Fruit fly (Drosophila melanogaster): ENCODE data around the gene CG31668.

The CG31668 gene

DNA sequence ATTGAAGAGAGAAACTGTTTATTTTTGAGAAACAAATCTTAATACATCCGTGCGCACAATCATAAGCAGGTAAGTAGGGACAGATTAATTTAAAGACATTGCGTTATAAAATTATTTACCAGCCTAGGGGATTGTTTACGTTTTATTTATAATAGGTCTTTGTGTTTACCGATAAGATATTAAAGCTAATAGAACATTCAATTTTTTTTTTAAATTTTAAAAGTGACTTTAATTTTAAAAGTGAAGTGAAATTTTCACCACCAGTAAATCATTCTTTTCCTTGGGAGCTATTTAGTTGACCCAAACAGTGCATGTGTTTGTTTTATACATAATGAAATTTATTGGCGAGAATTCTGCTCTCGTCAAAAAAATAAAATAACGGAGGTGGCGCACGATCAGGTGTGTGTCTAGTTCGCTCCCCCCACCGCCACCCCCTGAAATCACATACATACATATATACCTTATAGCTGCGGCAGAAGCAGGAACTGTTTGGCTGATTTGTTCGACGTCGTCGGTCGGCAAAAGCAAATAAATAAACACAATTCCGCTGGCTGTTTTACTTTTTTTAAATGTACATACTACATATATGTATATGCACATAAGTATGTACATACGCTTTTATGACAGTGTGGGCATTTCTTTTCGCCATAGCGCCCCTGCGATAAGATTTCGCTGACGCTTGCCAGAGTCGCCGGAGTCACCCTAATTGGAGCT is 29.9 kb downstream of the CG31668 start:
- peak; percentile 74 for TF ChIP-seq Hr96 (GFP tag; optimal IDR thresholded peaks at IDR 0.05)
- no peak for TF ChIP-seq Crg-1 (GFP tag; optimal IDR thresholded peaks at IDR 0.05)
- peak; percentile 42 for TF ChIP-seq toe (GFP tag; optimal IDR thresholded peaks at IDR 0.05)
- peak; percentile 83 for TF ChIP-seq CG7101 (tag; optimal IDR thresholded peaks at IDR 0.05)
- TF ChIP-seq CG14711 (tag; optimal IDR thresholded peaks at IDR 0.05) = peak; percentile 72
- TF ChIP-seq ovo (GFP tag; optimal IDR thresholded peaks at IDR 0.05) = peak; percentile 58
- no peak for TF ChIP-seq Clk (GFP tag; optimal IDR thresholded peaks at IDR 0.05)
- TF ChIP-seq CG7045 (GFP tag; optimal IDR thresholded peaks at IDR 0.05) = peak; percentile 61
- TF ChIP-seq CG5204 (GFP tag; optimal IDR thresholded peaks at IDR 0.05) = peak; percentile 68
- no peak for TF ChIP-seq cnc (optimal IDR thresholded peaks at IDR 0.05)
- TF ChIP-seq CG12768 (GFP tag; optimal IDR thresholded peaks at IDR 0.05) = peak; percentile 57
- peak; percentile 98 for TF ChIP-seq tj (GFP tag; optimal IDR thresholded peaks at IDR 0.05)
- peak; percentile 88 for TF ChIP-seq CG33017 (tag; optimal IDR thresholded peaks at IDR 0.05)
- TF ChIP-seq CG1620 (GFP tag; optimal IDR thresholded peaks at IDR 0.05) = no peak
- TF ChIP-seq cic (GFP tag; optimal IDR thresholded peaks at IDR 0.05) = peak; percentile 21
- TF ChIP-seq CG11617 (GFP tag; optimal IDR thresholded peaks at IDR 0.05) = peak; percentile 68
- TF ChIP-seq pad (GFP tag; optimal IDR thresholded peaks at IDR 0.05) = peak; percentile 21
- peak; percentile 27 for TF ChIP-seq kay (GFP tag; ENCODE audit: borderline replicate concordance)
- peak; percentile 19 for TF ChIP-seq Mnt (GFP tag; optimal IDR thresholded peaks at IDR 0.05)
- TF ChIP-seq bab1 (GFP tag; optimal IDR thresholded peaks at IDR 0.05) = peak; percentile 74

DNA sequence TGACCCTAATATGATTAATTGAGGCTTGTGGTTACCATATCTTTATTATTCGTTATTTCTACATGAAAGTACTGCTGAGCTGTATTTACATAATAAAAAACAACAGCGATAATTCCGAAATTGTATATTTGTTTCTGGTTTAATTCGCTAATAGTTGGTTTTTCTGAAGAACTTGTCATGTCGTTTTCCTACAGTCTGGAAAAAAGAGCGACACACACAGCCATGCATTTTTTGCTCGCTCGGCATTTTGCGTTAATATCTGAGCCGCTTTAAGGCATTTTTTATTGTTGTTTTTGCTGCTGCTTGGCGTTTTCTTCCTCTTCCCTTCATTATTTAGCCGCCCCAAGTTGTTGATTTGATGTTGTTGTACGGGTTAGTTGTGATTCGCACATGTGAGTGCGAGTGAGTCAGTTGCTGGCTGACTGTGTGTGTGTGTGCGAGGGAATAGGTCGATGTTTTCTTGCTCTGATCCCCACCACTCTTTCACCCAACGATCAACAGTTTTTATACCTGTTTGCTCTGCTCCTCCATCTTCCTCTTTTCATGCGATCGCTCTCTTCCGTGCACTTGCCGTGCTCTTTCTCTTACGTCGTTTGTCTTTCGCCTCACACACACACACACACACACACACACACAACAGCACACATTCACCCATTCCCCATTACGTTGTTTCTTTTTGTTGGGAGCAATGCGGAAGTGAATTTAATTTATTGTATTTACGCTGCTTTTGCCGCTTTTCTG is 30.7 kb downstream of the CG31668 start:
- TF ChIP-seq Crg-1 (GFP tag; optimal IDR thresholded peaks at IDR 0.05) (no peak), CG33017 (tag; optimal IDR thresholded peaks at IDR 0.05) (peak; percentile 46), CG1620 (GFP tag; optimal IDR thresholded peaks at IDR 0.05) (no peak), Clk (GFP tag; optimal IDR thresholded peaks at IDR 0.05) (no peak), cic (GFP tag; optimal IDR thresholded peaks at IDR 0.05) (peak; percentile 62), CG7101 (tag; optimal IDR thresholded peaks at IDR 0.05) (no peak), tj (GFP tag; optimal IDR thresholded peaks at IDR 0.05) (peak; percentile 99), CG12768 (GFP tag; optimal IDR thresholded peaks at IDR 0.05) (peak; percentile 17), CG11617 (GFP tag; optimal IDR thresholded peaks at IDR 0.05) (no peak), toe (GFP tag; optimal IDR thresholded peaks at IDR 0.05) (no peak), Hr96 (GFP tag; optimal IDR thresholded peaks at IDR 0.05) (no peak), pad (GFP tag; optimal IDR thresholded peaks at IDR 0.05) (peak; percentile 55), CG7045 (GFP tag; optimal IDR thresholded peaks at IDR 0.05) (no peak), CG5204 (GFP tag; optimal IDR thresholded peaks at IDR 0.05) (no peak), CG14711 (tag; optimal IDR thresholded peaks at IDR 0.05) (peak; percentile 11), ovo (GFP tag; optimal IDR thresholded peaks at IDR 0.05) (peak; percentile 30), kay (GFP tag; ENCODE audit: borderline replicate concordance) (peak; percentile 97), Mnt (GFP tag; optimal IDR thresholded peaks at IDR 0.05) (peak; percentile 89), bab1 (GFP tag; optimal IDR thresholded peaks at IDR 0.05) (no peak), cnc (optimal IDR thresholded peaks at IDR 0.05) (no peak)

DNA sequence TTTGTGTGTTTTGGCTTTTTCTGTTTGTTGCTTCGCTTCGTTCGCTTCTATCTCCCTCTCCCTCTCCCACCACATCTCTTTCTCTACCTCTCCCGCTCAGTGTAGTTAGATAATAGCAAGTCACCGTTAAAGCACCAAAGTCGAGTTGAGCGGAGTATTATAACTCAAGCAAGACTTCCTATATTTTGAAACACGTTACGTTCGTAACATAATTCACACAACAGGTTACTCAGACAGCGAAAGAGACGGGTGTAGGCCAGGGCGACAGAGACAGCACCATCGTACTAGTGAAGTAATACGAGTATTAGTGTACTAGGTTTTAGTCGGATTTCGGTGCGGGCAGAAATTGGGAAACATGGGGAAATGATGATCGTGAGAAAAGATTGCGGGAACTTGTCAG is 32.4 kb downstream of the CG31668 start:
- TF ChIP-seq CG33017 (tag; optimal IDR thresholded peaks at IDR 0.05) (no peak), CG7045 (GFP tag; optimal IDR thresholded peaks at IDR 0.05) (no peak), CG1620 (GFP tag; optimal IDR thresholded peaks at IDR 0.05) (no peak), Clk (GFP tag; optimal IDR thresholded peaks at IDR 0.05) (no peak), CG5204 (GFP tag; optimal IDR thresholded peaks at IDR 0.05) (no peak), toe (GFP tag; optimal IDR thresholded peaks at IDR 0.05) (no peak), pad (GFP tag; optimal IDR thresholded peaks at IDR 0.05) (no peak), CG7101 (tag; optimal IDR thresholded peaks at IDR 0.05) (no peak), cic (GFP tag; optimal IDR thresholded peaks at IDR 0.05) (no peak), kay (GFP tag; ENCODE audit: borderline replicate concordance) (no peak)

DNA sequence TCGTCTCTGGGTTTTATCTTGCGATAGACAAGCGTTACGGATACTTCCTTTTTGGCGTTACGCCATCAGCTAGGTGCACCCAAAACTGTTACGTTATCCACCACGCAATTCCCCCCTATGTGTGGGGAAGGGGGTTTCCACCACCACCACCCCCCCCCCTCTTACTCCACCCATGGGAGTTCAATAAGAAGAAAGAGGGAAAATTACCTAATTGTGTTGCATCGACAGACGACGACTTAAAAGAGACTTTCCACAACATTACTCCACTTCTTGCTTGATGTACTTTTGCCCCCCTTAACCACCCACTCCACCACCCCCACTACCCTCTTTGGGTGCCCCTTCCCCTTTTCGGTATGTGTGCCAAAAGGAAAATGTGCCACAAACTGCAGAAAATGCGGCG is 32.8 kb downstream of the CG31668 start:
- TF ChIP-seq CG7101 (tag; optimal IDR thresholded peaks at IDR 0.05) (no peak), pad (GFP tag; optimal IDR thresholded peaks at IDR 0.05) (no peak), CG5204 (GFP tag; optimal IDR thresholded peaks at IDR 0.05) (no peak), Clk (GFP tag; optimal IDR thresholded peaks at IDR 0.05) (no peak), CG33017 (tag; optimal IDR thresholded peaks at IDR 0.05) (no peak), cnc (optimal IDR thresholded peaks at IDR 0.05) (no peak)

DNA sequence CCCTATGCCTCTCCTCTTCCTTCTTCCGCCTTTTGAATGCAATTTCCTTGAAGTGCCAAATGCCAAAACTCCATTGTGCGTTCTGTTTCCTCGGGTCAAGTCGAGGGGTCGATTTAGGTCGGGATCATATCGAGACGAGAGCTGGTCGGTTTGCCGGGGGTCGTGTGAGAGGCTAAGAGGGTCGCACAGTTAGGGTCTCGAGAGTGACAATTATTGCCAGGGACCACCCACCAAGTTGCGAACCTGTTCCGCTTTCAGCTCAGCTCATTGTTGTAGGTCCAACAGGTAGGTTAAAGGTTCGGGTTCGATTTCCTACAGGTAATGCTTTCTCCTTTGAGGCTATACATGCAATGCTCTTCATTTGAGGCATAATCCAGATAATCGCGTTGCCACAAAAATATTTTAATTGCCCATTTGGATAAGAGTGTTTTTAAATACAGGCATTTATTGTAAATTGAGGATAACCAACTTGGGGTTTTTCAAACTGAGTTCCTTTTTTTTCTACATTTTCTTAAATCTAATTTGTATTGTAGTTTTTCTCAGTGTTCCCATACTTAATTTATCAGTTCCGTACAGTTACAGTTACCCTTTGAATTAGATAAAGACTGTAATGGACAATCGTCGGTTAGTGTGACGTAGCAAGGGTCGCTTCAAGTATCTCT is 33.4 kb downstream of the CG31668 start:
- TF ChIP-seq CG5204 (GFP tag; optimal IDR thresholded peaks at IDR 0.05) (no peak), ovo (GFP tag; optimal IDR thresholded peaks at IDR 0.05) (peak; percentile 9)
